Fruit fly (Drosophila melanogaster) whole organism, embryonic: ENCODE data around the gene mRpS7.

ENCODE experiments used
- Bteb2 ChIP-seq: fragments of 200-800 bp; sonication (Bioruptor generic); optimal IDR thresholded peaks from 2 replicates; lab custom pipeline; 2016; ENCODE audit warnings: missing biosample characterization, missing genetic modification characterization
- CG10654 ChIP-seq: fragments of 200-800 bp; sonication (Bioruptor generic); optimal IDR thresholded peaks from 2 replicates; lab custom pipeline; 2016; ENCODE audit warnings: missing biosample characterization, missing genetic modification characterization
- CG11398 ChIP-seq: fragments of 200-800 bp; sonication (Bioruptor generic); optimal IDR thresholded peaks from 2 replicates; lab custom pipeline; 2016; ENCODE audit warnings: missing biosample characterization, missing genetic modification characterization
- CG14441 ChIP-seq: fragments of 200-800 bp; sonication (Bioruptor generic); IDR thresholded peaks from 2 replicates; pipeline ENCODE4 v1.3.6; 2022; ENCODE audit warnings: missing biosample characterization, missing genetic modification characterization
- CG15514 ChIP-seq: fragments of 200-800 bp; sonication (Bioruptor generic); optimal IDR thresholded peaks from 3 replicates; lab custom pipeline; 2017; ENCODE audit warnings: missing biosample characterization, missing genetic modification characterization, mild to moderate bottlenecking, moderate library complexity, missing genetic modification reagents
- CG15601 ChIP-seq: fragments of 200-800 bp; sonication (Bioruptor generic); optimal IDR thresholded peaks from 3 replicates; lab custom pipeline; 2019; ENCODE audit warnings: missing biosample characterization, mild to moderate bottlenecking, missing genetic modification characterization, moderate library complexity
- CG1603 ChIP-seq: fragments of 200-800 bp; sonication (Bioruptor generic); optimal IDR thresholded peaks from 2 replicates; lab custom pipeline; 2019; ENCODE audit warnings: missing biosample characterization, mild to moderate bottlenecking, missing genetic modification characterization, moderate library complexity
- CG16863 ChIP-seq: fragments of 200-800 bp; sonication (Bioruptor generic); optimal IDR thresholded peaks from 3 replicates; lab custom pipeline; 2016; ENCODE audit warnings: missing biosample characterization, missing genetic modification characterization
- CG17328 ChIP-seq: fragments of 200-800 bp; sonication (Bioruptor generic); IDR thresholded peaks from 2 replicates; pipeline ENCODE4 v1.3.6; 2022; ENCODE audit warnings: missing biosample characterization, missing genetic modification characterization
- CG17385 ChIP-seq: fragments of 200-800 bp; sonication (Bioruptor generic); optimal IDR thresholded peaks from 3 replicates; lab custom pipeline; 2018; ENCODE audit warnings: missing biosample characterization, mild to moderate bottlenecking, missing genetic modification characterization
- CG18262 ChIP-seq: fragments of 200-800 bp; optimal IDR thresholded peaks from 3 replicates; lab custom pipeline; 2019; ENCODE audit warnings: missing biosample characterization, mild to moderate bottlenecking, missing genetic modification characterization, moderate library complexity
- CG2678 ChIP-seq: fragments of 200-800 bp; sonication (Bioruptor generic); optimal IDR thresholded peaks from 3 replicates; lab custom pipeline; 2019; ENCODE audit warnings: missing biosample characterization, mild to moderate bottlenecking, missing genetic modification characterization, moderate library complexity
- CG30020 ChIP-seq: fragments of 200-800 bp; optimal IDR thresholded peaks from 2 replicates; lab custom pipeline; 2019; ENCODE audit warnings: missing biosample characterization, mild to moderate bottlenecking, missing genetic modification characterization, moderate library complexity
- CG4707 ChIP-seq: fragments of 200-800 bp; sonication (Bioruptor generic); optimal IDR thresholded peaks from 2 replicates; lab custom pipeline; 2018; ENCODE audit warnings: missing biosample characterization, mild to moderate bottlenecking, missing genetic modification characterization, moderate library complexity
- CG5245 ChIP-seq: fragments of 200-800 bp; sonication (Bioruptor generic); optimal IDR thresholded peaks from 3 replicates; lab custom pipeline; 2016; ENCODE audit warnings: missing biosample characterization, missing genetic modification characterization
- CG6813 ChIP-seq: fragments of 200-800 bp; sonication (Bioruptor generic); optimal IDR thresholded peaks from 2 replicates; lab custom pipeline; 2017; ENCODE audit warnings: missing biosample characterization, missing genetic modification characterization, mild to moderate bottlenecking, moderate library complexity, missing genetic modification reagents
- CG7786 ChIP-seq: fragments of 200-800 bp; sonication (Bioruptor generic); optimal IDR thresholded peaks from 2 replicates; lab custom pipeline; 2016; ENCODE audit warnings: missing biosample characterization, missing genetic modification characterization
- CG8089 ChIP-seq: fragments of 200-800 bp; sonication (Bioruptor generic); optimal IDR thresholded peaks from 3 replicates; lab custom pipeline; 2016; ENCODE audit warnings: missing biosample characterization, missing genetic modification characterization
- CG9797 ChIP-seq: fragments of 200-800 bp; sonication (Bioruptor generic); optimal IDR thresholded peaks from 3 replicates; lab custom pipeline; 2018; ENCODE audit warnings: missing biosample characterization, mild to moderate bottlenecking, missing genetic modification characterization
- CG9817 ChIP-seq: fragments of 200-800 bp; sonication (Bioruptor generic); optimal IDR thresholded peaks from 2 replicates; lab custom pipeline; 2018; ENCODE audit warnings: missing biosample characterization, mild to moderate bottlenecking, missing genetic modification characterization, moderate library complexity
- D ChIP-seq, 2 experiments: fragments of 200-800 bp in 1 of 2; fragments of >200 bp in 1 of 2; sonication (Bioruptor generic) in 1 of 2; optimal IDR thresholded peaks; 2 replicates in 1 of 2; 3 replicates in 1 of 2; lab custom pipeline; 2017; ENCODE audit warnings: mild to moderate bottlenecking in 1 of 2, missing biosample characterization in 1 of 2, missing genetic modification characterization in 1 of 2, missing genetic modification reagents in 1 of 2
- Dek ChIP-seq: fragments of 200-800 bp; sonication (Bioruptor generic); optimal IDR thresholded peaks from 3 replicates; lab custom pipeline; 2019; ENCODE audit warnings: missing biosample characterization, mild to moderate bottlenecking, missing genetic modification characterization, moderate library complexity
- E2f2 ChIP-seq: fragments of 200-800 bp; sonication (Bioruptor generic); IDR thresholded peaks from 2 replicates; pipeline ENCODE4 v1.3.6; 2022; ENCODE audit warnings: missing biosample characterization, missing genetic modification characterization
- Ets97D ChIP-seq: fragments of 200-800 bp; sonication (Bioruptor generic); optimal IDR thresholded peaks from 3 replicates; lab custom pipeline; 2016; ENCODE audit warnings: missing biosample characterization, missing genetic modification characterization
- Lim3 ChIP-seq: fragments of 200-800 bp; sonication (Bioruptor generic); IDR thresholded peaks from 2 replicates; pipeline ENCODE4 v1.3.6; 2022; ENCODE audit warnings: missing biosample characterization, missing genetic modification characterization
- Nf-YC ChIP-seq: fragments of 200-800 bp; optimal IDR thresholded peaks from 3 replicates; lab custom pipeline; 2019; ENCODE audit warnings: missing biosample characterization, mild to moderate bottlenecking, missing genetic modification characterization, moderate library complexity
- Ravus ChIP-seq: fragments of 200-800 bp; sonication (Bioruptor generic); IDR thresholded peaks from 2 replicates; pipeline ENCODE4 v1.3.6; 2022; ENCODE audit warnings: missing biosample characterization, missing genetic modification characterization
- Scr ChIP-seq: fragments of 200-800 bp; sonication (Bioruptor generic); IDR thresholded peaks from 2 replicates; pipeline ENCODE4 v1.3.6; 2022; ENCODE audit warnings: missing biosample characterization, missing genetic modification characterization; ENCODE audit not compliant: partially characterized antibody
- Side ChIP-seq: fragments of 200-800 bp; sonication (Bioruptor generic); optimal IDR thresholded peaks from 2 replicates; lab custom pipeline; 2016; ENCODE audit warnings: missing biosample characterization, missing genetic modification characterization
- ato ChIP-seq: fragments of 200-800 bp; sonication (Bioruptor generic); IDR thresholded peaks from 2 replicates; pipeline ENCODE4 v1.3.6; 2022; ENCODE audit warnings: missing biosample characterization, missing genetic modification characterization; ENCODE audit not compliant: partially characterized antibody
- cato ChIP-seq: fragments of 200-800 bp; sonication (Bioruptor generic); optimal IDR thresholded peaks from 2 replicates; lab custom pipeline; 2016; ENCODE audit warnings: missing biosample characterization, missing genetic modification characterization, borderline replicate concordance
- chn ChIP-seq: fragments of 200-800 bp; sonication (Bioruptor generic); optimal IDR thresholded peaks from 2 replicates; lab custom pipeline; 2016; ENCODE audit warnings: missing biosample characterization, missing genetic modification characterization
- disco-r ChIP-seq: fragments of 200-800 bp; sonication (Bioruptor generic); optimal IDR thresholded peaks from 2 replicates; lab custom pipeline; 2016; ENCODE audit warnings: missing biosample characterization, missing genetic modification characterization
- dpn ChIP-seq, 2 experiments: fragments of 200-800 bp; sonication (Bioruptor generic); optimal IDR thresholded peaks; 3 replicates each; lab custom pipeline; 2016; ENCODE audit warnings: missing biosample characterization in 2 of 2, missing genetic modification characterization in 2 of 2
- fru ChIP-seq: fragments of >200 bp; optimal IDR thresholded peaks from 2 replicates; lab custom pipeline; 2017
- gsb ChIP-seq: fragments of 200-800 bp; sonication (Bioruptor generic); IDR thresholded peaks from 2 replicates; pipeline ENCODE4 v1.3.6; 2022; ENCODE audit warnings: missing biosample characterization, missing genetic modification characterization
- gsb-n ChIP-seq: fragments of 200-800 bp; sonication (Bioruptor generic); optimal IDR thresholded peaks from 3 replicates; lab custom pipeline; 2018; ENCODE audit warnings: missing biosample characterization, mild to moderate bottlenecking, missing genetic modification characterization
- her ChIP-seq: fragments of 200-800 bp; sonication (Bioruptor generic); optimal IDR thresholded peaks from 2 replicates; lab custom pipeline; 2016; ENCODE audit warnings: missing biosample characterization, missing genetic modification characterization
- ken ChIP-seq: fragments of 200-800 bp; sonication (Bioruptor generic); IDR thresholded peaks from 3 replicates; pipeline ENCODE4 v1.3.6; 2022; ENCODE audit warnings: missing biosample characterization, missing genetic modification characterization
- kni ChIP-seq: fragments of 200-800 bp; sonication (Bioruptor generic); optimal IDR thresholded peaks from 3 replicates; lab custom pipeline; 2017; ENCODE audit warnings: mild to moderate bottlenecking, missing biosample characterization, missing genetic modification reagents, missing genetic modification characterization
- luna ChIP-seq: fragments of 200-800 bp; sonication (Bioruptor generic); optimal IDR thresholded peaks from 2 replicates; lab custom pipeline; 2016; ENCODE audit warnings: missing biosample characterization, missing genetic modification characterization
- nerfin-1 ChIP-seq: fragments of 200-800 bp; sonication (Bioruptor generic); optimal IDR thresholded peaks from 3 replicates; lab custom pipeline; 2019; ENCODE audit warnings: missing biosample characterization, mild to moderate bottlenecking, missing genetic modification characterization, moderate library complexity
- p53 ChIP-seq: fragments of 200-800 bp; sonication (Bioruptor generic); optimal IDR thresholded peaks from 2 replicates; lab custom pipeline; 2016; ENCODE audit warnings: missing biosample characterization, missing genetic modification characterization
- pum ChIP-seq: fragments of 200-800 bp; sonication (Bioruptor generic); optimal IDR thresholded peaks from 2 replicates; lab custom pipeline; 2016; ENCODE audit warnings: missing biosample characterization, missing genetic modification characterization
- pzg ChIP-seq: fragments of 200-800 bp; sonication (Bioruptor generic); optimal IDR thresholded peaks from 3 replicates; lab custom pipeline; 2018; ENCODE audit warnings: missing biosample characterization, mild to moderate bottlenecking, missing genetic modification characterization, moderate library complexity
- rib ChIP-seq: fragments of 200-800 bp; sonication (Bioruptor generic); IDR thresholded peaks from 2 replicates; pipeline ENCODE4 v1.3.6; 2022; ENCODE audit warnings: missing biosample characterization, missing genetic modification characterization
- stwl ChIP-seq: fragments of 200-800 bp; sonication (Bioruptor generic); optimal IDR thresholded peaks from 3 replicates; lab custom pipeline; 2018; ENCODE audit warnings: missing biosample characterization, mild to moderate bottlenecking, missing genetic modification characterization, moderate library complexity
- tgo ChIP-seq: fragments of 200-800 bp; sonication (Bioruptor generic); IDR thresholded peaks from 3 replicates; pipeline ENCODE4 v1.3.6; 2022; ENCODE audit warnings: missing biosample characterization, missing genetic modification characterization
- tll ChIP-seq, 2 experiments: fragments of 200-800 bp in 1 of 2; fragments of >200 bp in 1 of 2; sonication (Bioruptor generic) in 1 of 2; optimal IDR thresholded peaks; 2 replicates each; lab custom pipeline; 2017 to 2019; ENCODE audit warnings: missing biosample characterization in 2 of 2, missing genetic modification characterization in 2 of 2, mild to moderate bottlenecking in 1 of 2, moderate library complexity in 1 of 2
- trem ChIP-seq: fragments of 200-800 bp; optimal IDR thresholded peaks from 3 replicates; lab custom pipeline; 2019; ENCODE audit warnings: missing biosample characterization, mild to moderate bottlenecking, missing genetic modification characterization, moderate library complexity

The mRpS7 gene

dm6 chr2L:10364229-10364628 lies 22.2 kb upstream of the mRpS7 start, which contains the start of gene lft (continued):
- TF ChIP-seq Side (GFP tag; lab: Kevin White, UChicago) (no peak), CG30020 (tag; lab: Kevin White, UChicago) (peak; percentile 80), CG15514 (GFP tag; lab: Kevin White, UChicago) (peak; percentile 5), luna (GFP tag; lab: Kevin White, UChicago) (no peak), CG8089 (no peak), stwl (peak; percentile 7), tgo (GFP tag; lab: Robert Waterston, UW) (no peak), trem (peak; percentile 42), CG9797 (GFP tag; lab: Kevin White, UChicago) (peak; percentile 2), CG15601 (tag; lab: Kevin White, UChicago) (no peak), CG1603 (tag; lab: Kevin White, UChicago) (peak; percentile 51), CG10654 (GFP tag; lab: Kevin White, UChicago) (no peak), gsb-n (tag; lab: Kevin White, UChicago) (no peak), pum (GFP tag; lab: Kevin White, UChicago) (no peak), pzg (peak; percentile 24), Nf-YC (tag; lab: Kevin White, UChicago) (peak; percentile 3)

dm6 chr2L:10366525-10366924 lies 19.9 kb upstream of the mRpS7 start, which contains the start of gene CG5056:
Gene CG5056, plus strand, starts transcription at chr2L:10366692.
- TF ChIP-seq rib (GFP tag; lab: Robert Waterston, UW) (no peak), gsb (GFP tag; lab: Robert Waterston, UW) (no peak), CG17328 (GFP tag; lab: Robert Waterston, UW) (no peak), ato (GFP tag; lab: Robert Waterston, UW) (no peak), Ravus (GFP tag; lab: Robert Waterston, UW) (no peak), cato (no peak), CG11398 (GFP tag; lab: Kevin White, UChicago) (no peak), CG4707 (no peak), dpn (GFP tag; optimal IDR thresholded peaks at IDR 0.05; lab: Kevin White, UChicago) (peak in 1 of 2 experiments; percentile 31), ken (GFP tag; lab: Robert Waterston, UW) (no peak), CG17385 (GFP tag; lab: Kevin White, UChicago) (no peak), Lim3 (no peak), disco-r (no peak), D (optimal IDR thresholded peaks at IDR 0.05; lab: Kevin White, UChicago) (no peak), D (GFP tag; optimal IDR thresholded peaks at IDR 0.05; lab: Kevin White, UChicago) (peak; percentile 22), Ets97D (GFP tag; lab: Kevin White, UChicago) (peak; percentile 40), her (GFP tag; lab: Kevin White, UChicago) (peak; percentile 95), E2f2 (no peak), fru (lab: Kevin White, UChicago) (no peak), CG5245 (GFP tag; lab: Kevin White, UChicago) (no peak), CG16863 (GFP tag; lab: Kevin White, UChicago) (no peak), kni (GFP tag; lab: Kevin White, UChicago) (no peak), CG9817 (tag; lab: Kevin White, UChicago) (no peak), Bteb2 (no peak), Dek (no peak), CG6813 (no peak), CG2678 (tag; lab: Kevin White, UChicago) (no peak), p53 (GFP tag; lab: Kevin White, UChicago) (no peak), CG14441 (GFP tag; lab: Robert Waterston, UW) (no peak), CG7786 (GFP tag; lab: Kevin White, UChicago) (no peak), Scr (GFP tag; lab: Robert Waterston, UW) (peak; percentile 26; the same call in 1 of the 2 replicates), nerfin-1 (peak; percentile 12), CG18262 (tag; lab: Kevin White, UChicago) (peak; percentile 7), chn (GFP tag; lab: Kevin White, UChicago) (no peak), tll (GFP tag; optimal IDR thresholded peaks at IDR 0.05; lab: Kevin White, UChicago) (no peak)
